Worm (Caenorhabditis elegans): ENCODE measurements around the gene nhr-97.

The nhr-97 gene

ce11 chrIV:9718396-9718795 is 39.0 kb upstream of the nhr-97 start (continued):
- no peak for TF ChIP-seq fos-1 (tag; optimal IDR thresholded peaks at IDR 0.05)
- peak; percentile 27 for TF ChIP-seq pqm-1 (tag; optimal IDR thresholded peaks at IDR 0.05)

- TF ChIP-seq hlh-30 (tag; optimal IDR thresholded peaks at IDR 0.05; ENCODE audit: insufficient read depth), result no peak
- TF ChIP-seq mxl-3 (GFP tag; optimal IDR thresholded peaks at IDR 0.05), result no peak
- TF ChIP-seq ZK337.2 (GFP tag; IDR thresholded peaks at IDR 0.05), result no peak
- TF ChIP-seq cey-2 (tag; optimal IDR thresholded peaks at IDR 0.05; ENCODE audit: borderline replicate concordance, insufficient read depth), result no peak
- TF ChIP-seq nhr-41 (GFP tag; IDR thresholded peaks at IDR 0.05), result no peak
- TF ChIP-seq ceh-20 (GFP tag; IDR thresholded peaks at IDR 0.05), result no peak
- no peak for TF ChIP-seq mdt-29 (GFP tag; IDR thresholded peaks at IDR 0.05)
- TF ChIP-seq dmd-8 (GFP tag; IDR thresholded peaks at IDR 0.05), result no peak
- TF ChIP-seq spr-3 (GFP tag; optimal IDR thresholded peaks at IDR 0.05), result no peak
- no peak for TF ChIP-seq lin-29 (GFP tag; IDR thresholded peaks at IDR 0.05)
- TF ChIP-seq daf-12 (tag; optimal IDR thresholded peaks at IDR 0.05), result no peak
- TF ChIP-seq nhr-48 (tag; optimal IDR thresholded peaks at IDR 0.05), result no peak
- TF ChIP-seq dmd-6 (GFP tag; IDR thresholded peaks at IDR 0.05), result no peak
- no peak for TF ChIP-seq nhr-102 (tag; optimal IDR thresholded peaks at IDR 0.05)
- no peak for TF ChIP-seq pqm-1 (tag; optimal IDR thresholded peaks at IDR 0.05)
- TF ChIP-seq ztf-11 (tag; optimal IDR thresholded peaks at IDR 0.05), result no peak
- TF ChIP-seq php-3 (GFP tag; IDR thresholded peaks at IDR 0.05), result no peak
- no peak for TF ChIP-seq ctbp-1 (GFP tag; IDR thresholded peaks at IDR 0.05)
These were observed 34.3 kb upstream of the nhr-97 start for ce11 chrIV:9723185-9723584.

ce11 chrIV:9724948-9725347 is 32.5 kb upstream of the nhr-97 start, which contains the start of the genes nhr-138 and C28D4.18:
Gene nhr-138, plus strand, starts transcription at chrIV:9725251.
Gene C28D4.18, plus strand, starts transcription at chrIV:9725280.
- TF ChIP-seq R02D3.7 (tag; optimal IDR thresholded peaks at IDR 0.05), result no peak
- TF ChIP-seq aha-1 (tag), result peak; percentile 95

ce11 chrIV:9725468-9725985 is 31.9 kb upstream of the nhr-97 start:
- peak; percentile 38 for TF ChIP-seq nhr-11 (tag; optimal IDR thresholded peaks at IDR 0.05)
- peak in 1 of 2 experiments; percentile 63 for TF ChIP-seq unc-62 (GFP tag; optimal IDR thresholded peaks at IDR 0.05 in 1 of 2)
- no peak for TF ChIP-seq unc-62 (tag; optimal IDR thresholded peaks at IDR 0.05)
- TF ChIP-seq aha-1 (tag), result peak; percentile 80
- TF ChIP-seq daf-16 (GFP tag; optimal IDR thresholded peaks at IDR 0.05), result no peak
- TF ChIP-seq daf-16 (tag; optimal IDR thresholded peaks at IDR 0.05), result no peak
- TF ChIP-seq egl-43 (GFP tag; IDR thresholded peaks at IDR 0.05), result no peak
- no peak for TF ChIP-seq Y105C5A.15 (GFP tag; IDR thresholded peaks at IDR 0.05)

- TF ChIP-seq unc-62 (GFP tag; optimal IDR thresholded peaks at IDR 0.05 in 1 of 2) (peak in 1 of 2 experiments; percentile 91), unc-62 (tag; optimal IDR thresholded peaks at IDR 0.05) (no peak), nhr-10 (tag; optimal IDR thresholded peaks at IDR 0.05) (no peak)
These were observed 30.2 kb upstream of the nhr-97 start for ce11 chrIV:9727217-9727616.

ce11 chrIV:9728376-9728775 is 29.1 kb upstream of the nhr-97 start, which contains the start of gene nhr-100:
Gene nhr-100, plus strand, starts transcription at chrIV:9728676.
- no peak for TF ChIP-seq nhr-6 (tag; optimal IDR thresholded peaks at IDR 0.05)
- TF ChIP-seq daf-16 (GFP tag; optimal IDR thresholded peaks at IDR 0.05), result no peak
- no peak for TF ChIP-seq daf-16 (tag; optimal IDR thresholded peaks at IDR 0.05)
- no peak for TF ChIP-seq T26A8.4 (GFP tag; IDR thresholded peaks at IDR 0.05)
- TF ChIP-seq zip-2 (tag; optimal IDR thresholded peaks at IDR 0.05), result no peak
- TF ChIP-seq dmd-8 (GFP tag; IDR thresholded peaks at IDR 0.05), result no peak
- TF ChIP-seq ceh-82 (tag; optimal IDR thresholded peaks at IDR 0.05), result no peak
- TF ChIP-seq nhr-111 (GFP tag; optimal IDR thresholded peaks at IDR 0.05), result no peak
- no peak for TF ChIP-seq jun-1 (tag; optimal IDR thresholded peaks at IDR 0.05)
- TF ChIP-seq skn-1 (tag; optimal IDR thresholded peaks at IDR 0.05), result no peak
- TF ChIP-seq lin-38 (GFP tag; IDR thresholded peaks at IDR 0.05), result no peak
- TF ChIP-seq zip-11 (GFP tag; IDR thresholded peaks at IDR 0.05), result no peak
- no peak for TF ChIP-seq hif-1 (tag; optimal IDR thresholded peaks at IDR 0.05)
- no peak for TF ChIP-seq gei-8 (GFP tag; optimal IDR thresholded peaks at IDR 0.05)
- TF ChIP-seq spr-1 (tag; optimal IDR thresholded peaks at IDR 0.05), result no peak
